Worm (Caenorhabditis elegans): ENCODE measurements around the gene R05H10.1.

Gene R05H10.1

DNA sequence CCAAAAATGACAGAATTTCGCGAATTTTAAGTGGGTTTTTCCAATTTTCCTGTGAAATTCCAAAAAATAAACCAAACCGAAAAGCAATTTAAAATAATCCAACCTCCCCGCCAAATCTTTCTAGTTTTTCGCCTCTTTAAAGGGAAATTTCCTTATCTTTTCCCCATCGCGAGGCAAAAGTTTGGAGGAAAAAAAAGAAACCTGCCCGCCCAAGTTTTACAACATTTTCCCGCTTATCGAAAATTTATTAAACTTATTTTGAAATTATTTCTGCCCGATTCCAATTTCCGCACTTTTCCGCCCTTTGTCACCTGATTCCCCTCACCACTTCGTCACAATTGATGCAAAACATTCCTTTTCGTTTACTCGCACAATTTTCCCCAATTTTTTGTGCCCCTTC lies 39.4 kb upstream of the R05H10.1 start, which contains the start of gene osta-3:
Gene osta-3, plus strand, starts transcription at position 301 of the 400 bp plus-strand sequence.
- TF ChIP-seq F52B5.7 (tag; optimal IDR thresholded peaks at IDR 0.05), result no peak
- TF ChIP-seq B0019.2 (GFP tag; conservative IDR thresholded peaks at IDR 0.05), result no peak
- no peak for TF ChIP-seq Y56A3A.18 (GFP tag; IDR thresholded peaks at IDR 0.05)
- peak; percentile 13 for TF ChIP-seq efl-1 (GFP tag; optimal IDR thresholded peaks at IDR 0.05)
- TF ChIP-seq C17E4.6 (GFP tag; IDR thresholded peaks at IDR 0.05), result no peak
- TF ChIP-seq F49E8.2 (tag; optimal IDR thresholded peaks at IDR 0.05; ENCODE audit: insufficient read depth), result no peak
- no peak for TF ChIP-seq dox-1 (GFP tag; IDR thresholded peaks at IDR 0.05)
- TF ChIP-seq athp-1 (tag; optimal IDR thresholded peaks at IDR 0.05), result no peak
- no peak for TF ChIP-seq gei-17 (GFP tag; optimal IDR thresholded peaks at IDR 0.05)
- TF ChIP-seq madf-6 (GFP tag; IDR thresholded peaks at IDR 0.05), result peak; percentile 54; the same call in 1 of the 2 replicates
- no peak for TF ChIP-seq bed-2 (GFP tag; IDR thresholded peaks at IDR 0.05)

DNA sequence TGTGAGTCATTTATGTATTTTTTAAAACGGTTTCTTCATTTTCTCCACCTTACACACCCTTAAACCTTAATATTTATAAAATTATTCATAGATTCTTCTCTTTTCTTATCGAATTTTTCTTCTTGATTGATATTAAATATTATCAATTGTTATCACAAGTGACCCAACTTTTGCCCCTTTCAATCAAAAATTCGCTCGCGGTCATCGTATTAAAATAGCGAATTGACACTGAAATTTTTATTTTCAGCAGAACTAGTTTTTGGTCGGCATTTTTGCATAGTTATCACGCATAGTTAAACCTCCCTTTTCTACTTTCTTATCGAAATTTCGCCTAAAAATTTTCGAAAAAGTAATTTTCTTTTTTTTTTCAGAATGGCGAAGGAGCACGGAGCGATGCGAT lies 39.0 kb upstream of the R05H10.1 start:
- no peak for TF ChIP-seq nhr-90 (tag; optimal IDR thresholded peaks at IDR 0.05)
- no peak for TF ChIP-seq ets-4 (GFP tag; optimal IDR thresholded peaks at IDR 0.05)
- TF ChIP-seq zfh-2 (GFP tag; conservative IDR thresholded peaks at IDR 0.05), result no peak
- TF ChIP-seq nhr-80 (tag; optimal IDR thresholded peaks at IDR 0.05), result peak; percentile 84
- TF ChIP-seq ceh-27 (GFP tag; optimal IDR thresholded peaks at IDR 0.05), result no peak
- peak; percentile 24 for TF ChIP-seq unc-62 (GFP tag; optimal IDR thresholded peaks at IDR 0.05)
- peak; percentile 45; the same call in 1 of the 2 replicates for TF ChIP-seq dox-1 (GFP tag; IDR thresholded peaks at IDR 0.05)
- TF ChIP-seq Y53G8AR.9 (GFP tag; conservative IDR thresholded peaks at IDR 0.05), result 0 out of 2 replicates have a peak, but pooled peaks have one; percentile 39
- no peak for TF ChIP-seq cebp-2 (GFP tag; IDR thresholded peaks at IDR 0.05)
- no peak for TF ChIP-seq cebp-1 (GFP tag; IDR thresholded peaks at IDR 0.05)
- TF ChIP-seq cebp-1 (tag; optimal IDR thresholded peaks at IDR 0.05), result peak; percentile 38
- TF ChIP-seq madf-8 (GFP tag; conservative IDR thresholded peaks at IDR 0.05), result no peak

DNA sequence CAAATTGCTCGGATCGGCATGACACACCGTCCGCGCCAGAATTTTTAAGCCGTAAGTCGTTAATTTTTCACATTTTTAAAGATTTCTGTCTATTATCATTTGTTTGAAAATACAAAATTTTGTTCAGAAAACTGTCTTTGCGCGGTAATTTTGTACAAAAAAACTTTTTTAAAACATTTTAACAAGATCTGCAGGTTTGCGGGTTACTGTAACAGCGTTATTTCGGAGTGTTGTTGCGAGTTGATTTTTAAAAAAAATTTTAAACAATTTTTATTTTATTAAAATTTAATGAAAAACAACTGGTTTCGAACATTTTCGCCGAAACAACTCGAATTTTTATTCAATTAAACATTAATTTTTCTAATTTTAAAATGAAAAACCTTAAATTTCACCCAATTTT lies 38.5 kb upstream of the R05H10.1 start:
- TF ChIP-seq madf-6 (GFP tag; IDR thresholded peaks at IDR 0.05) (0 out of 2 replicates have a peak, but pooled peaks have one; percentile 9), T07F8.4 (tag; optimal IDR thresholded peaks at IDR 0.05) (no peak), lsl-1 (GFP tag; optimal IDR thresholded peaks at IDR 0.05) (peak; percentile 69), mes-4 (tag; optimal IDR thresholded peaks at IDR 0.05) (no peak), K12H6.12 (tag; optimal IDR thresholded peaks at IDR 0.05) (no peak)

DNA sequence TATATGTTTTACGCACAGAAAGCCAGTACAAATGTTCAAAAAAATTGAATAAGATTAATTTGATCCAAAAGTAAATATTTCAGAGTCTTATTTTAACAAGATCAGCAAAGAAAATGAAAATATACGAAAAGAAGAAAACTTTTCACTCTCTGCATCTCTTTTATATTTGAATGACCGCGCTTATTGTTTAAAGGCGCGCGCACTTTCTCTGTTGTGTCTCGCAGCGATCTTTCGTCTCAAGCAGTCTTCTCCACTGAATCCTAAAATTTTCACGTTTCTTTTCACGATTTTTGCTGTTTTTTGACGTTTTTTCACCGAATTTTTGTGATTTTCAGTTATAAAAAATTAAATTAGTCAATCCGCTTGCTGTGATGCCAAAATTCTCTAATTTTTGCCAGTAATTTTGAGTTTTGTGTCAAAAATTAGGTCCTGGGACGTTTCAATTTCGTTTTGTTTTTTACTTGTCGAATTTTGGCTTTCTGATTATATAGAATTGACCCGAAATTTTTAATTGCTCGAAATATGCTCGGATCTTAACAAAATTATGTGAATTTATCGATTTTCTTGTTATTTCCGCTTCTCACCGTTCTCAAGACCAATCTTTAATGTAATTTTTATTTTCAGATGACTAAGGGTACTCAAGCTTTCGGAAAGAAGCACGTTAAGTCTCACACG lies 36.6 kb upstream of the R05H10.1 start, which contains the start of gene W01D2.1:
Gene W01D2.1, plus strand, starts transcription at position 625 of the 675 bp plus-strand sequence.
- TF ChIP-seq lin-40 (tag; optimal IDR thresholded peaks at IDR 0.05) (peak; percentile 35), bed-2 (GFP tag; IDR thresholded peaks at IDR 0.05) (no peak), hsf-1 (GFP tag; IDR thresholded peaks at IDR 0.05) (peak; percentile 39; the same call in 1 of the 2 replicates), aptf-2 (GFP tag; conservative IDR thresholded peaks at IDR 0.05) (no peak), lsy-27 (tag; optimal IDR thresholded peaks at IDR 0.05; ENCODE audit: borderline replicate concordance, insufficient read depth) (no peak), ceh-27 (GFP tag; optimal IDR thresholded peaks at IDR 0.05) (no peak), F52B5.7 (tag; optimal IDR thresholded peaks at IDR 0.05) (no peak), snpc-1.1 (tag; optimal IDR thresholded peaks at IDR 0.05; ENCODE audit: insufficient read depth) (no peak), ZK185.1 (tag; optimal IDR thresholded peaks at IDR 0.05; ENCODE audit: poor library complexity, severe bottlenecking) (peak; percentile 30), lin-35 (GFP tag; optimal IDR thresholded peaks at IDR 0.05) (peak in 1 of 3 experiments; percentile 64), akir-1 (GFP tag; optimal IDR thresholded peaks at IDR 0.05) (no peak), somi-1 (GFP tag; optimal IDR thresholded peaks at IDR 0.05) (no peak), egrh-3 (GFP tag; IDR thresholded peaks at IDR 0.05) (no peak), let-526 (GFP tag; IDR thresholded peaks at IDR 0.05) (no peak), efl-1 (GFP tag; optimal IDR thresholded peaks at IDR 0.05) (peak; percentile 67), zfh-2 (GFP tag; conservative IDR thresholded peaks at IDR 0.05) (no peak), D2030.7 (GFP tag; IDR thresholded peaks at IDR 0.05) (peak; percentile 65; the same call in 1 of the 2 replicates), mel-28 (tag; optimal IDR thresholded peaks at IDR 0.05; ENCODE audit: borderline replicate concordance) (no peak), athp-1 (tag; optimal IDR thresholded peaks at IDR 0.05) (no peak), bed-1 (GFP tag; IDR thresholded peaks at IDR 0.05) (no peak), tbx-9 (tag; optimal IDR thresholded peaks at IDR 0.05; ENCODE audit: borderline replicate concordance) (no peak), B0336.3 (GFP tag; IDR thresholded peaks at IDR 0.05) (peak; percentile 48; the same call in 1 of the 2 replicates)
